Worm (Caenorhabditis elegans): ENCODE results near the gene srw-138.

ce11 chrV:2938497-2938896 lies 24.4 kb downstream of the srw-138 start, which contains the start of gene srw-141:
- TF ChIP-seq fkh-10 (GFP tag; optimal IDR thresholded peaks at IDR 0.05) (no peak), pag-3 (tag; optimal IDR thresholded peaks at IDR 0.05; ENCODE audit: borderline replicate concordance) (no peak), hlh-13 (GFP tag; optimal IDR thresholded peaks at IDR 0.05) (no peak), unc-42 (tag; optimal IDR thresholded peaks at IDR 0.05) (no peak), zip-5 (tag; optimal IDR thresholded peaks at IDR 0.05) (no peak), ama-1 (optimal IDR thresholded peaks at IDR 0.05) (no peak)
